Fruit fly (Drosophila melanogaster) whole organism, embryonic: Measurements from ENCODE around the gene CG10365.

Source experiments
- Aef1 ChIP-seq: fragments of 200-800 bp; sonication (Bioruptor generic); IDR thresholded peaks from 3 replicates; pipeline ENCODE4 v1.3.6; 2022; ENCODE audit warnings: missing biosample characterization, missing genetic modification characterization
- CG10565 ChIP-seq: fragments of 200-800 bp; sonication (Bioruptor generic); optimal IDR thresholded peaks from 3 replicates; lab custom pipeline; 2016; ENCODE audit warnings: missing biosample characterization, mild to moderate bottlenecking, missing genetic modification characterization
- CG10654 ChIP-seq: fragments of 200-800 bp; sonication (Bioruptor generic); optimal IDR thresholded peaks from 2 replicates; lab custom pipeline; 2016; ENCODE audit warnings: missing biosample characterization, missing genetic modification characterization
- CG11504 ChIP-seq: fragments of 200-800 bp; sonication (Bioruptor generic); optimal IDR thresholded peaks from 3 replicates; lab custom pipeline; 2019; ENCODE audit warnings: missing biosample characterization, mild to moderate bottlenecking, missing genetic modification characterization, moderate library complexity
- CG14667 ChIP-seq: fragments of 200-800 bp; sonication (Bioruptor generic); IDR thresholded peaks from 2 replicates; pipeline ENCODE4 v1.3.6; 2022; ENCODE audit warnings: missing biosample characterization, missing genetic modification characterization
- CG15011 ChIP-seq: fragments of 200-800 bp; sonication (Bioruptor generic); optimal IDR thresholded peaks from 3 replicates; lab custom pipeline; 2018; ENCODE audit warnings: missing biosample characterization, mild to moderate bottlenecking, missing genetic modification characterization
- CG17361 ChIP-seq: fragments of 200-800 bp; sonication (Bioruptor generic); IDR thresholded peaks from 3 replicates; pipeline ENCODE4 v1.3.6; 2022; ENCODE audit warnings: missing biosample characterization, missing genetic modification characterization
- CG2199 ChIP-seq: fragments of 200-800 bp; sonication (Bioruptor generic); IDR thresholded peaks from 3 replicates; pipeline ENCODE4 v1.3.6; 2022; ENCODE audit warnings: missing biosample characterization, missing genetic modification characterization
- CG30431 ChIP-seq: fragments of 200-800 bp; sonication (Bioruptor generic); optimal IDR thresholded peaks from 2 replicates; lab custom pipeline; 2017; ENCODE audit warnings: missing biosample characterization, missing genetic modification characterization
- CG31441 ChIP-seq: fragments of 200-800 bp; sonication (Bioruptor generic); IDR thresholded peaks from 2 replicates; pipeline ENCODE4 v1.3.6; 2022; ENCODE audit warnings: missing biosample characterization, missing genetic modification characterization
- CG4854 ChIP-seq: fragments of 200-800 bp; sonication (Bioruptor generic); optimal IDR thresholded peaks from 2 replicates; lab custom pipeline; 2016; ENCODE audit warnings: missing biosample characterization, missing genetic modification characterization, inconsistent platforms
- CG5953 ChIP-seq: fragments of 200-800 bp; sonication (Bioruptor generic); IDR thresholded peaks from 2 replicates; pipeline ENCODE4 v1.3.6; 2022; ENCODE audit warnings: missing biosample characterization, missing genetic modification characterization
- CG6683 ChIP-seq: fragments of 200-800 bp; sonication (Bioruptor generic); optimal IDR thresholded peaks from 2 replicates; lab custom pipeline; 2017; ENCODE audit warnings: missing biosample characterization, mild to moderate bottlenecking, missing genetic modification characterization, missing genetic modification reagents
- CG6813 ChIP-seq: fragments of 200-800 bp; sonication (Bioruptor generic); optimal IDR thresholded peaks from 2 replicates; lab custom pipeline; 2017; ENCODE audit warnings: missing biosample characterization, missing genetic modification characterization, mild to moderate bottlenecking, moderate library complexity, missing genetic modification reagents
- CG7963 ChIP-seq: fragments of 200-800 bp; sonication (Bioruptor generic); IDR thresholded peaks from 3 replicates; pipeline ENCODE4 v1.3.6; 2022; ENCODE audit warnings: missing biosample characterization, missing genetic modification characterization; ENCODE audit not compliant: partially characterized antibody
- CG9215 ChIP-seq: fragments of 200-800 bp; sonication (Bioruptor generic); IDR thresholded peaks from 2 replicates; pipeline ENCODE4 v1.3.6; 2022; ENCODE audit warnings: missing biosample characterization, missing genetic modification characterization
- CHES-1-like ChIP-seq: fragments of 200-800 bp; sonication (Bioruptor generic); optimal IDR thresholded peaks from 2 replicates; lab custom pipeline; 2016; ENCODE audit warnings: missing biosample characterization, missing genetic modification characterization
- Camta ChIP-seq: fragments of 200-800 bp; sonication (Bioruptor generic); optimal IDR thresholded peaks from 2 replicates; lab custom pipeline; 2016; ENCODE audit warnings: missing biosample characterization, missing genetic modification characterization
- Deaf1 ChIP-seq: fragments of 200-800 bp; optimal IDR thresholded peaks from 3 replicates; lab custom pipeline; 2019; ENCODE audit warnings: missing biosample characterization, mild to moderate bottlenecking, missing genetic modification characterization, moderate library complexity
- Dfd ChIP-seq, 2 experiments: fragments of >200 bp; optimal IDR thresholded peaks; 2 replicates each; lab custom pipeline; 2017; ENCODE audit warnings: missing biosample characterization in 2 of 2, missing genetic modification characterization in 2 of 2
- Doc3 ChIP-seq: fragments of 200-800 bp; sonication (Bioruptor generic); IDR thresholded peaks from 3 replicates; pipeline ENCODE4 v1.3.6; 2022; ENCODE audit warnings: missing biosample characterization, missing genetic modification characterization; ENCODE audit not compliant: partially characterized antibody
- H2.0 ChIP-seq: fragments of 200-800 bp; sonication (Bioruptor generic); IDR thresholded peaks from 2 replicates; pipeline ENCODE4 v1.3.6; 2022; ENCODE audit warnings: missing biosample characterization, missing genetic modification characterization
- HHEX ChIP-seq: fragments of 200-800 bp; sonication (Bioruptor generic); optimal IDR thresholded peaks from 3 replicates; lab custom pipeline; 2017; ENCODE audit warnings: missing biosample characterization, mild to moderate bottlenecking, missing genetic modification characterization, missing genetic modification reagents
- HLH4C ChIP-seq: fragments of 200-800 bp; sonication (Bioruptor generic); IDR thresholded peaks from 3 replicates; pipeline ENCODE4 v1.3.6; 2022; ENCODE audit warnings: missing biosample characterization, missing genetic modification characterization; ENCODE audit not compliant: partially characterized antibody
- Hr78 ChIP-seq, 2 experiments: fragments of 200-800 bp in 1 of 2; fragments of >200 bp in 1 of 2; sonication (Bioruptor generic) in 1 of 2; optimal IDR thresholded peaks; 2 replicates each; lab custom pipeline; 2017 to 2019; ENCODE audit warnings: missing biosample characterization in 2 of 2, missing genetic modification characterization in 2 of 2, mild to moderate bottlenecking in 1 of 2, moderate library complexity in 1 of 2
- Myb ChIP-seq: fragments of 200-800 bp; sonication (Bioruptor generic); optimal IDR thresholded peaks from 2 replicates; lab custom pipeline; 2016; ENCODE audit warnings: missing biosample characterization, missing genetic modification characterization
- Optix ChIP-seq: fragments of 200-800 bp; sonication (Bioruptor generic); IDR thresholded peaks from 3 replicates; pipeline ENCODE4 v1.3.6; 2022; ENCODE audit warnings: missing biosample characterization, missing genetic modification characterization
- Poxn ChIP-seq: fragments of 200-800 bp; sonication (Bioruptor generic); IDR thresholded peaks from 2 replicates; pipeline ENCODE4 v1.3.6; 2022; ENCODE audit warnings: missing biosample characterization, missing genetic modification characterization
- Sox102F ChIP-seq: fragments of 200-800 bp; sonication (Bioruptor generic); optimal IDR thresholded peaks from 2 replicates; lab custom pipeline; 2018; ENCODE audit warnings: missing biosample characterization, mild to moderate bottlenecking, missing genetic modification characterization, moderate library complexity
- Sry-β ChIP-seq: fragments of 200-800 bp; sonication (Bioruptor generic); optimal IDR thresholded peaks from 2 replicates; lab custom pipeline; 2018; ENCODE audit warnings: missing biosample characterization, mild to moderate bottlenecking, missing genetic modification characterization, moderate library complexity
- ab ChIP-seq: fragments of 200-800 bp; sonication (Bioruptor generic); optimal IDR thresholded peaks from 2 replicates; lab custom pipeline; 2016; ENCODE audit warnings: missing biosample characterization, missing genetic modification characterization
- ap ChIP-seq: fragments of 200-800 bp; sonication (Bioruptor generic); IDR thresholded peaks from 2 replicates; pipeline ENCODE4 v1.3.6; 2022; ENCODE audit warnings: missing biosample characterization, missing genetic modification characterization
- br ChIP-seq: fragments of >200 bp; optimal IDR thresholded peaks from 2 replicates; lab custom pipeline; 2017
- chif ChIP-seq, 2 experiments: fragments of 200-800 bp; sonication (Bioruptor generic); optimal IDR thresholded peaks; 3 replicates each; lab custom pipeline; 2016; ENCODE audit warnings: missing biosample characterization in 2 of 2, missing genetic modification characterization in 2 of 2
- ci ChIP-seq: fragments of 200-800 bp; sonication (Bioruptor generic); IDR thresholded peaks from 3 replicates; pipeline ENCODE4 v1.3.6; 2022; ENCODE audit warnings: missing biosample characterization, missing genetic modification characterization
- cwo ChIP-seq: fragments of 200-800 bp; sonication (Bioruptor generic); optimal IDR thresholded peaks from 3 replicates; lab custom pipeline; 2017; ENCODE audit warnings: missing biosample characterization, missing genetic modification characterization, mild to moderate bottlenecking, moderate library complexity, missing genetic modification reagents
- fd102C ChIP-seq: fragments of 200-800 bp; sonication (Bioruptor generic); optimal IDR thresholded peaks from 2 replicates; lab custom pipeline; 2018; ENCODE audit warnings: missing biosample characterization, mild to moderate bottlenecking, missing genetic modification characterization, moderate library complexity
- her ChIP-seq: fragments of 200-800 bp; sonication (Bioruptor generic); optimal IDR thresholded peaks from 2 replicates; lab custom pipeline; 2016; ENCODE audit warnings: missing biosample characterization, missing genetic modification characterization
- ind ChIP-seq: fragments of 200-800 bp; sonication (Bioruptor generic); optimal IDR thresholded peaks from 3 replicates; lab custom pipeline; 2016; ENCODE audit warnings: missing biosample characterization, missing genetic modification characterization
- inv ChIP-seq: fragments of 200-800 bp; sonication (Bioruptor generic); IDR thresholded peaks from 2 replicates; pipeline ENCODE4 v1.3.6; 2022; ENCODE audit warnings: missing biosample characterization, missing genetic modification characterization; ENCODE audit not compliant: partially characterized antibody
- knrl ChIP-seq: fragments of 200-800 bp; sonication (Bioruptor generic); IDR thresholded peaks from 3 replicates; pipeline ENCODE4 v1.3.6; 2022; ENCODE audit warnings: missing biosample characterization, missing genetic modification characterization; ENCODE audit not compliant: partially characterized antibody
- lilli ChIP-seq: fragments of 200-800 bp; sonication (Bioruptor generic); optimal IDR thresholded peaks from 3 replicates; lab custom pipeline; 2016; ENCODE audit warnings: missing biosample characterization, missing genetic modification characterization
- lov ChIP-seq, 2 experiments: fragments of 200-800 bp in 1 of 2; fragments of >200 bp in 1 of 2; sonication (Bioruptor generic) in 1 of 2; IDR thresholded peaks in 1 of 2; optimal IDR thresholded peaks in 1 of 2; 2 replicates in 1 of 2; 3 replicates in 1 of 2; pipeline versions ENCODE4 v1.3.6 to Lab custom; 2017 to 2022; ENCODE audit warnings: missing biosample characterization in 1 of 2, missing genetic modification characterization in 1 of 2
- mld ChIP-seq: fragments of 200-800 bp; sonication (Bioruptor generic); IDR thresholded peaks from 3 replicates; pipeline ENCODE4 v1.3.6; 2022; ENCODE audit warnings: missing biosample characterization, missing genetic modification characterization; ENCODE audit not compliant: partially characterized antibody
- odd ChIP-seq: fragments of 200-800 bp; sonication (Bioruptor generic); optimal IDR thresholded peaks from 2 replicates; lab custom pipeline; 2017; ENCODE audit warnings: missing biosample characterization, mild to moderate bottlenecking, missing genetic modification characterization
- pzg ChIP-seq: fragments of 200-800 bp; sonication (Bioruptor generic); optimal IDR thresholded peaks from 3 replicates; lab custom pipeline; 2018; ENCODE audit warnings: missing biosample characterization, mild to moderate bottlenecking, missing genetic modification characterization, moderate library complexity
- tap ChIP-seq: fragments of 200-800 bp; optimal IDR thresholded peaks from 3 replicates; lab custom pipeline; 2019; ENCODE audit warnings: missing biosample characterization, mild to moderate bottlenecking, missing genetic modification characterization, moderate library complexity
- wor ChIP-seq: fragments of 200-800 bp; sonication (Bioruptor generic); IDR thresholded peaks from 2 replicates; pipeline ENCODE4 v1.3.6; 2022; ENCODE audit warnings: missing biosample characterization, missing genetic modification characterization

Gene CG10365

DNA sequence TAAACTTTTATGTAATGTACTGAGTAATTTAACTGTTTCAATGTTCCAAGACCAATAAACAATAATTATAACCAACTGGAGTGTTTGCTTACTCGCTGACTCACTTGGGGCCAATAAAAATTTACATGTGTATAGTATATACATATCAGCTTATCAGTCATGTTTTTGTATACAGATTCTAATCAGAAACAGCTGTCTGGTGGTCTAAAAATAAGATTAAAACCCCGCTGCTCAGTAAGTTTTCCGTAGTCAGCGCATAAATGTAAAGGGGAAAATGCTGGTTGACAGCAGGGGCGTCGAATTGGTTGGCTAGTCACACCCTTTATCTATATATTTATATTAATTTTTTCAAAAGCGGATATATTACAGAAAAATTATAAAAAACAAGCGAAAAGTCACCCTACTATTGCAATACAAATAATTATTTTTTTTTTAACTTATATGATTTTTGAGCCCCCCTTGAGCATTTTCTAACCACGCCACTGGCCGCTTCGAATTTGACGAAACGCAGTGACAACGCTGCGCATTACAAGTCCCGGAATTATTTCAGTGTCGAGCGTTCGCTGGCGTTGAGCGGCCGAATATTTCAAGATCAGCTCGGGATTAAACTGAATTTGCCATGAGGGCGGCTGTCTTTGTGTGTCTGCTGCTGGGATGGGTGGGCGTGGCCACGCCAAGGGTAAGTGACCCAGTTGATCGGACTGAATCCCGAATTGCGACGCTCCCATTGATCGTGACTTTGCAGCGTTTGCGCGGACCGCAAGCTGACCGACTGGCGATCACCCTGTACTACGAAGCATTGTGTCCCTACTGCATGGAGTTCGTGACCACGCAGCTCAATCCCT, 44.6 kb upstream of the CG10365 start, which contains the start of gene GILT2 (continued):
- TF ChIP-seq Dfd (GFP tag; optimal IDR thresholded peaks at IDR 0.05; lab: Kevin White, UChicago), result peak in 1 of 2 experiments; percentile 41
- TF ChIP-seq CG9215 (GFP tag; lab: Robert Waterston, UW), result peak; percentile 83
- TF ChIP-seq Sox102F (GFP tag; lab: Kevin White, UChicago), result peak; percentile 95
- TF ChIP-seq Hr78 (GFP tag; optimal IDR thresholded peaks at IDR 0.05; lab: Kevin White, UChicago), result peak in 1 of 2 experiments; percentile 71
- TF ChIP-seq CG11504 (tag; lab: Kevin White, UChicago), result peak; percentile 94
- peak; percentile 83 for TF ChIP-seq CG14667 (GFP tag; lab: Robert Waterston, UW)
- TF ChIP-seq lilli (GFP tag; lab: Kevin White, UChicago), result peak; percentile 87
- peak; percentile 87 for TF ChIP-seq ap (GFP tag; lab: Robert Waterston, UW)
- TF ChIP-seq CG17361 (GFP tag; lab: Robert Waterston, UW), result peak; percentile 96
- peak; percentile 50; the same call in 1 of the 2 replicates for TF ChIP-seq Poxn (GFP tag; lab: Robert Waterston, UW)
- peak; percentile 78 for TF ChIP-seq CG10654 (GFP tag; lab: Kevin White, UChicago)
- TF ChIP-seq ind (GFP tag; lab: Kevin White, UChicago), result peak; percentile 90
- peak; percentile 9 for TF ChIP-seq Sry-β (GFP tag; lab: Kevin White, UChicago)
- no peak for TF ChIP-seq br
- peak; percentile 92 for TF ChIP-seq HHEX (GFP tag; lab: Kevin White, UChicago)
- TF ChIP-seq H2.0 (GFP tag; lab: Robert Waterston, UW), result peak; percentile 87
- TF ChIP-seq Aef1 (GFP tag; lab: Robert Waterston, UW), result peak; percentile 90
- no peak for TF ChIP-seq mld (GFP tag; lab: Robert Waterston, UW)
- peak; percentile 97 for TF ChIP-seq CG31441 (GFP tag; lab: Robert Waterston, UW)
- peak; percentile 35 to 61 for TF ChIP-seq chif (GFP tag; optimal IDR thresholded peaks at IDR 0.05; lab: Kevin White, UChicago)
- TF ChIP-seq Optix (GFP tag; lab: Robert Waterston, UW), result peak; percentile 90
- peak; percentile 82 for TF ChIP-seq CG5953 (GFP tag; lab: Robert Waterston, UW)
- TF ChIP-seq CG6683, result peak; percentile 88
- TF ChIP-seq fd102C (GFP tag; lab: Kevin White, UChicago), result no peak
- peak; percentile 39 for TF ChIP-seq CHES-1-like (GFP tag; lab: Kevin White, UChicago)
- TF ChIP-seq Doc3, result no peak
- peak; percentile 73; the same call in 2 of the 3 replicates for TF ChIP-seq CG2199 (GFP tag; lab: Robert Waterston, UW)
- TF ChIP-seq wor (GFP tag; lab: Robert Waterston, UW), result peak; percentile 75
- TF ChIP-seq knrl (GFP tag; lab: Robert Waterston, UW), result no peak
- TF ChIP-seq her (GFP tag; lab: Kevin White, UChicago), result no peak
- TF ChIP-seq Camta (GFP tag; lab: Kevin White, UChicago), result peak; percentile 39
- peak; percentile 92 for TF ChIP-seq CG6813
- TF ChIP-seq ab (GFP tag; lab: Kevin White, UChicago), result peak; percentile 10
- TF ChIP-seq pzg (GFP tag; lab: Kevin White, UChicago), result no peak
- TF ChIP-seq CG15011, result peak; percentile 88
- no peak for TF ChIP-seq lov (optimal IDR thresholded peaks at IDR 0.05; lab: Kevin White, UChicago)
- peak; percentile 89 for TF ChIP-seq lov (GFP tag; IDR thresholded peaks at IDR 0.05; lab: Robert Waterston, UW)
- peak; percentile 37 for TF ChIP-seq CG10565 (GFP tag; lab: Kevin White, UChicago)
- TF ChIP-seq CG4854 (GFP tag; lab: Kevin White, UChicago), result peak; percentile 77
- TF ChIP-seq Deaf1 (tag; lab: Kevin White, UChicago), result peak; percentile 71
- no peak for TF ChIP-seq HLH4C
- TF ChIP-seq tap (tag; lab: Kevin White, UChicago), result peak; percentile 87
- TF ChIP-seq CG7963, result no peak
- peak; percentile 85 for TF ChIP-seq CG30431 (GFP tag; lab: Kevin White, UChicago)
- no peak for TF ChIP-seq inv (GFP tag; lab: Robert Waterston, UW)
- peak; percentile 91 for TF ChIP-seq cwo (GFP tag; lab: Kevin White, UChicago)
- TF ChIP-seq odd (GFP tag; lab: Kevin White, UChicago), result peak; percentile 89
- no peak for TF ChIP-seq Myb (GFP tag; lab: Kevin White, UChicago)
- TF ChIP-seq ci (GFP tag; lab: Robert Waterston, UW), result peak; percentile 94
